Worm (Caenorhabditis elegans) whole organism, late embryonic: ENCODE measurements around the gene bcf-1.

ENCODE experiments used
- C38D4.7 ChIP-seq: fragments of 200-800 bp; sonication (Bioruptor generic); optimal IDR thresholded peaks from 2 replicates; lab custom pipeline; 2018; ENCODE audit warnings: mild to moderate bottlenecking, missing genetic modification characterization, moderate library complexity, missing compliant biosample characterization
- F13H6.1 ChIP-seq: sonication (generic microtip); optimal IDR thresholded peaks from 2 replicates; lab custom pipeline; 2016; ENCODE audit warnings: missing genetic modification characterization, missing compliant biosample characterization
- K09A11.1 ChIP-seq: sonication (generic microtip); optimal IDR thresholded peaks from 2 replicates; lab custom pipeline; 2017; ENCODE audit warnings: antibody characterized with exemption, mild to moderate bottlenecking, missing genetic modification characterization, missing compliant biosample characterization; ENCODE audit not compliant: insufficient read depth
- T23F11.4 ChIP-seq: fragments of 200-800 bp; sonication (Bioruptor generic); optimal IDR thresholded peaks from 2 replicates; lab custom pipeline; 2018; ENCODE audit warnings: mild to moderate bottlenecking, missing genetic modification characterization, missing compliant biosample characterization
- ahr-1 ChIP-seq: sonication (generic microtip); optimal IDR thresholded peaks from 2 replicates; lab custom pipeline; 2016; ENCODE audit warnings: missing genetic modification characterization, missing compliant biosample characterization
- ama-1 ChIP-seq: fragments of 150-350 bp; optimal IDR thresholded peaks from 2 replicates; lab custom pipeline; 2014
- ceh-14 ChIP-seq: sonication (generic microtip); optimal IDR thresholded peaks from 2 replicates; lab custom pipeline; 2016; ENCODE audit warnings: missing genotype, missing genetic modification characterization, missing compliant biosample characterization
- ceh-18 ChIP-seq: sonication (generic microtip); optimal IDR thresholded peaks from 2 replicates; lab custom pipeline; 2016; ENCODE audit warnings: missing genetic modification characterization, missing compliant biosample characterization
- ceh-2 ChIP-seq: sonication (generic microtip); optimal IDR thresholded peaks from 2 replicates; lab custom pipeline; 2016; ENCODE audit warnings: missing genotype, missing genetic modification characterization, missing compliant biosample characterization
- ceh-22 ChIP-seq: sonication (generic microtip); optimal IDR thresholded peaks from 2 replicates; lab custom pipeline; 2017; ENCODE audit warnings: missing biosample characterization, missing genetic modification characterization
- ceh-24 ChIP-seq: sonication (generic microtip); optimal IDR thresholded peaks from 2 replicates; lab custom pipeline; 2016; ENCODE audit warnings: mild to moderate bottlenecking, missing genetic modification characterization, missing compliant biosample characterization
- ceh-34 ChIP-seq: sonication (generic microtip); optimal IDR thresholded peaks from 2 replicates; lab custom pipeline; 2016; ENCODE audit warnings: mild to moderate bottlenecking, missing genetic modification characterization, missing compliant biosample characterization
- ceh-48 ChIP-seq: sonication (generic microtip); optimal IDR thresholded peaks from 2 replicates; lab custom pipeline; 2016; ENCODE audit warnings: missing genetic modification characterization, inconsistent platforms, missing compliant biosample characterization
- ceh-6 ChIP-seq: fragments of 200-800 bp; sonication (Bioruptor generic); optimal IDR thresholded peaks from 2 replicates; lab custom pipeline; 2018; ENCODE audit warnings: mild to moderate bottlenecking, missing genetic modification characterization, missing compliant biosample characterization
- ceh-9 ChIP-seq: sonication (generic microtip); optimal IDR thresholded peaks from 2 replicates; lab custom pipeline; 2016; ENCODE audit warnings: mild to moderate bottlenecking, missing genetic modification characterization, inconsistent platforms, missing compliant biosample characterization
- dmd-4 ChIP-seq: sonication (generic microtip); optimal IDR thresholded peaks from 2 replicates; lab custom pipeline; 2016; ENCODE audit warnings: borderline replicate concordance, missing genetic modification characterization, missing compliant biosample characterization
- dve-1 ChIP-seq: sonication (generic microtip); optimal IDR thresholded peaks from 2 replicates; lab custom pipeline; 2017; ENCODE audit warnings: antibody characterized with exemption, mild to moderate bottlenecking, missing genetic modification characterization, missing compliant biosample characterization
- fkh-10 ChIP-seq: fragments of 150-350 bp; optimal IDR thresholded peaks from 2 replicates; lab custom pipeline; 2014; ENCODE audit warnings: missing biosample characterization, missing genetic modification reagents, missing genetic modification characterization
- hlh-6 ChIP-seq: sonication (generic microtip); optimal IDR thresholded peaks from 2 replicates; lab custom pipeline; 2016; ENCODE audit warnings: missing genotype, missing genetic modification characterization, missing compliant biosample characterization
- lim-6 ChIP-seq: sonication (generic microtip); optimal IDR thresholded peaks from 2 replicates; lab custom pipeline; 2016; ENCODE audit warnings: missing genetic modification characterization, missing compliant biosample characterization
- lin-11 ChIP-seq: fragments of 200-800 bp; sonication (Bioruptor generic); optimal IDR thresholded peaks from 2 replicates; lab custom pipeline; 2018; ENCODE audit warnings: mild to moderate bottlenecking, missing genetic modification characterization, missing compliant biosample characterization
- nfya-1 ChIP-seq: sonication (generic microtip); optimal IDR thresholded peaks from 2 replicates; lab custom pipeline; 2017; ENCODE audit warnings: missing genetic modification characterization, mild to moderate bottlenecking, missing compliant biosample characterization, antibody characterized with exemption, moderate library complexity
- npax-4 ChIP-seq: sonication (generic microtip); optimal IDR thresholded peaks from 2 replicates; lab custom pipeline; 2016; ENCODE audit warnings: missing genetic modification characterization, missing compliant biosample characterization
- odd-2 ChIP-seq: sonication (generic microtip); optimal IDR thresholded peaks from 2 replicates; lab custom pipeline; 2017; ENCODE audit warnings: antibody characterized with exemption, mild to moderate bottlenecking, missing genetic modification characterization, missing compliant biosample characterization
- pha-2 ChIP-seq: sonication (generic microtip); optimal IDR thresholded peaks from 2 replicates; lab custom pipeline; 2017; ENCODE audit warnings: mild to moderate bottlenecking, missing genetic modification characterization, missing compliant biosample characterization
- pha-4 ChIP-seq: fragments of 150-350 bp; optimal IDR thresholded peaks from 2 replicates; lab custom pipeline; 2018; ENCODE audit warnings: missing biosample characterization, missing genetic modification reagents, missing genetic modification characterization
- pqm-1 ChIP-seq: sonication (generic microtip); optimal IDR thresholded peaks from 2 replicates; lab custom pipeline; 2016; ENCODE audit warnings: missing genetic modification characterization, missing compliant biosample characterization
- pros-1 ChIP-seq: fragments of 150-350 bp; optimal IDR thresholded peaks from 2 replicates; lab custom pipeline; 2014; ENCODE audit warnings: missing biosample characterization, missing genetic modification reagents, missing genetic modification characterization
- sox-2 ChIP-seq: fragments of 200-800 bp; sonication (Bioruptor generic); IDR thresholded peaks from 2 replicates; pipeline ENCODE4 v1.3.6; 2022; ENCODE audit warnings: missing genetic modification reagents, missing genetic modification characterization, missing compliant biosample characterization
- syd-9 ChIP-seq: sonication (generic microtip); optimal IDR thresholded peaks from 2 replicates; lab custom pipeline; 2016; ENCODE audit warnings: mild to moderate bottlenecking, missing genetic modification characterization, moderate library complexity, missing compliant biosample characterization
- tbx-2 ChIP-seq: sonication (generic microtip); optimal IDR thresholded peaks from 2 replicates; lab custom pipeline; 2016; ENCODE audit warnings: missing genetic modification characterization, missing compliant biosample characterization
- tbx-7 ChIP-seq: sonication (generic microtip); optimal IDR thresholded peaks from 2 replicates; lab custom pipeline; 2016; ENCODE audit warnings: missing genotype, missing genetic modification characterization, missing compliant biosample characterization
- unc-3 ChIP-seq, 2 experiments: fragments of 200-800 bp in 1 of 2; sonication (Bioruptor generic) in 1 of 2; sonication (generic microtip) in 1 of 2; conservative IDR thresholded peaks in 1 of 2; optimal IDR thresholded peaks in 1 of 2; 2 replicates each; pipeline versions ENCODE4 v1.3.6 to Lab custom; 2016 to 2022; ENCODE audit warnings: missing compliant biosample characterization in 2 of 2, missing genetic modification characterization in 2 of 2, missing genetic modification reagents in 1 of 2
- unc-42 ChIP-seq: sonication (generic microtip); optimal IDR thresholded peaks from 2 replicates; lab custom pipeline; 2016; ENCODE audit warnings: missing genotype, missing genetic modification characterization, missing compliant biosample characterization

bcf-1 gene

DNA sequence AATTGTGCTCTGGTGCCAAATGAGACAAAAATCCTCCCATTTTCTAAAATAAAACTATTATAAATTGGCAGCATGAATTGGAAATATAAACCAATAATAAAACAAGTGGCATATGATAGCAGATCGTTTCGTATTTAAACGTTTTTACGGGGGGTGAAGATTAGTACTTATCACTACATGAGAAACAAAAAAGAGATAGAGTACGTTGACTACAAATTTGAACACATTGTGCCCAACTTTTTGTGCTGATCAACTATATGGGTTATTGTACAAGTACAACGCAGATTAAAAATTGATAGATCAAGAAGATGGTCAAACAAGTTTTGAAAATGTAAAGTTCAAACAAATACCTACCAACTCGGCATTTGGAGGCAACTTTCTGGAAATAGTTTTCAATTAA is 40.1 kb downstream of the bcf-1 start:
- TF ChIP-seq ceh-48 (tag; lab: Kevin White, UChicago) (no peak), nfya-1 (tag; lab: Kevin White, UChicago) (no peak), pros-1 (tag; lab: Kevin White, UChicago) (no peak), dmd-4 (tag; lab: Kevin White, UChicago) (no peak), ceh-6 (GFP tag; lab: Kevin White, UChicago) (no peak), npax-4 (tag; lab: Kevin White, UChicago) (no peak), tbx-2 (no peak), K09A11.1 (no peak), lin-11 (tag; lab: Kevin White, UChicago) (no peak), ceh-34 (tag; lab: Kevin White, UChicago) (no peak), ceh-22 (tag; lab: Kevin White, UChicago) (no peak), dve-1 (tag; lab: Kevin White, UChicago) (no peak), unc-3 (GFP tag; conservative IDR thresholded peaks at IDR 0.05; lab: Robert Waterston, UW) (no peak), unc-3 (tag; optimal IDR thresholded peaks at IDR 0.05; lab: Kevin White, UChicago) (no peak)

DNA sequence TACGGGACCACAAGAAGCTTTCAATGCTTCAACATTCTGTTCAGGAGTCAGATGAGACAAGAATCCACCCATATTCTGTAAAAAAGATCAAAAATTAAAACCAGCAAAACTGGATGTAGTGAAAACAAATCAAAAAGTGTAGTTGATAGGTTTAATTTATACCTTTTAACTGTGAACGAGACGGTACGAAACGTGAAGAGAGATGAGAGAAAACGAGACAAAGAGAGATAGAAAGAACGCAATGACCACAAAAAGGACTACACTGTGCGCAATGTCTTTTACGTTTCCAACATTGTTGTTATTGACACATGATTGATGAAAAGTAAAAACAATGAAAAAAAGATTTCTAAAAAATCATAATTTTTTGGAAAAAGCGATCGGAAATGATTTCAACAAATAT is 43.0 kb downstream of the bcf-1 start, which contains the start of gene cest-33:
TSS of gene cest-33 (minus strand) at position 75 of the 400 bp plus-strand sequence.
- TF ChIP-seq ceh-2 (no peak), nfya-1 (tag; lab: Kevin White, UChicago) (no peak), dmd-4 (tag; lab: Kevin White, UChicago) (no peak), sox-2 (no peak), pqm-1 (tag; lab: Kevin White, UChicago) (no peak), syd-9 (no peak), tbx-7 (tag; lab: Kevin White, UChicago) (no peak)

DNA sequence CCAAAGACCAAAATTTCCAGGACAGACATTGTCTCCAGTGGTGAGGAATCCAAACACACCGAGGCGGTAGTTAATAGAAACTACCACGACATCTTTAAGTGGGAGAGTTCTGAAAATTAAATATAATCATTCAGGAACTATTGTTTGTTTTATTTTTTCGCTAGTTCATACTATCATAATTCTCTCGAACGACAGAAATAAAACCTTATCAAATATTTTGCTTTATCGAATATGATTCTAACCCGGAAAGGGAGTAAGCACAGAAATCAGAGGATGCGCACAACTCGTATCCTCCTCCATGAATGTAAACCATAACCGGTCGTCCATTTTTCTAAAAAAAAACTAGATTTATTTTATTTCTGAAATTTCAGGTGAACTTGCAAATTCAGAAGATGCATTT is 43.8 kb downstream of the bcf-1 start:
- TF ChIP-seq hlh-6 (tag; lab: Kevin White, UChicago) (no peak), unc-42 (tag; lab: Kevin White, UChicago) (no peak), ceh-9 (tag; lab: Kevin White, UChicago) (no peak), ama-1 (no peak), unc-3 (GFP tag; conservative IDR thresholded peaks at IDR 0.05; lab: Robert Waterston, UW) (no peak), unc-3 (tag; optimal IDR thresholded peaks at IDR 0.05; lab: Kevin White, UChicago) (no peak), ceh-18 (no peak), odd-2 (tag; lab: Kevin White, UChicago) (no peak), pha-2 (no peak), dmd-4 (tag; lab: Kevin White, UChicago) (no peak), lim-6 (tag; lab: Kevin White, UChicago) (no peak), pqm-1 (tag; lab: Kevin White, UChicago) (no peak), ceh-6 (GFP tag; lab: Kevin White, UChicago) (no peak), ahr-1 (tag; lab: Kevin White, UChicago) (no peak), fkh-10 (GFP tag; lab: Kevin White, UChicago) (no peak), T23F11.4 (no peak), ceh-14 (no peak), ceh-24 (no peak)

DNA sequence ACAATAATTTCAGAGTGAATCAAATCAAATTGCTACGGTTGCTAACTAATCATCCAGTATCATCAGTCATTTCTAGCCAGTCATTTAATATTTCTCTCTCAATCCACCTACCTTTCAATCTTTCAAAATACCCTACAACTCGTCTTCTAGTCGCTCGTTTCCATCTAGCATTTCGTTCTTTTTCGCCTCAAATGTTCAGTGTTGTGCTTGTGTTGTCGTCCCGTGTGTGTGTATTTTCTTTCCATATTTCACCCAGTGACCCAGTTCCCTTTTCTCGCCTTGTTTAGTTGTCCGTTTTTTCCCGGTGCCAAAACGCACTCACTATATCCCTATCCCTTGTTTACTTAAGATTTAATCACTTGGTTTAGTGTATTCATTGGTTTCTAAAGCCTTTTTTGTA is 46.9 kb downstream of the bcf-1 start:
- TF ChIP-seq C38D4.7 (GFP tag; lab: Kevin White, UChicago), result no peak

DNA sequence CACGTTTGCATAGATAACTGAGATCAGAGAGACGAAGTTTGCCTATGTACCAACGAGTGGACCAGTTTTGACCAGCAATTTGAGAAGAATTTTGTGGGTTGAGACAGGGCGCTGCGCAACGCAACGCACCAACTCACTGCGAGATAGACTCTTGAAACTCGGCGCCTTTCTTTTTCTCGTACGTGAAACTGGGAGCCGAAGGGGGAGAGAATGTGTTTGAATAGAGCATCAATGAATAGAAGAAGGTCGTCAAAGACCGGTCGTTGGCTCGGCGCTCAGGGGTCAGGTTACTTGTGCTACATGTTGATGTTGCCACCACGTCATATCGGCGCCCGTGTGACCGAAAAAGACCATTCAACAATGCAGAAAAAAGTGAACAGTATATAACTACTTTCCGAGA is 49.1 kb downstream of the bcf-1 start:
- TF ChIP-seq pha-4, result no peak
- no peak for TF ChIP-seq C38D4.7 (GFP tag; lab: Kevin White, UChicago)
- peak; percentile 26 for TF ChIP-seq ceh-18
- TF ChIP-seq ceh-34 (tag; lab: Kevin White, UChicago), result peak; percentile 31
- TF ChIP-seq F13H6.1, result peak; percentile 61
